Worm (Caenorhabditis elegans): ENCODE data around the gene Y69A2AR.28.

ce11 chrIV:2610409-2610808 lies 2.5 kb downstream of the Y69A2AR.28 start, which contains the start of gene Y69A2AR.32:
- TF ChIP-seq him-1 (tag; optimal IDR thresholded peaks at IDR 0.05) (no peak), W03F9.2 (tag; optimal IDR thresholded peaks at IDR 0.05) (no peak)
